Worm (Caenorhabditis elegans): Measurements from ENCODE around the gene dct-15.
A peak's percentile ranks its signal among the peaks of the same experiment; 100 is the strongest.

The dct-15 gene

DNA sequence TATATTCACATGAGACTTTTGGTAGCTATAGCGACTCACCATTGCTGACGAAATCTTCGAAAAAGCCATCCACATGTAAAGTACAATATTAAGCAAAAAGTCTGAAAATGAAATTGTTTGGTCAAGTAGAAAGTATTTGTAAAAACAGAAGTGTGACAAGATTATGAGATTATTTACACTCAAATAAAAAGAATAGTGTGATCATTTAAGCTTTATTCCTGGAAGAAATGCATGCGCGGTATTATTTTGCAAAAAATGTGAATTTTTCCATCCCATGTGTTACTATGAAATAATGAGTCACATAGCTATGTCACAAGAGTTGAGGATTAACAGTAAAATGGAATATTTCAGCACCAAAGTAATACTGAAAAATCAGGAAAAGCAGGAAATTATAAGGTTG, at the start of gene dct-15:
TSS of gene dct-15 (minus strand) at position 101 of the 400 bp plus-strand sequence.
- no peak for TF ChIP-seq nhr-12 (tag; optimal IDR thresholded peaks at IDR 0.05)

DNA sequence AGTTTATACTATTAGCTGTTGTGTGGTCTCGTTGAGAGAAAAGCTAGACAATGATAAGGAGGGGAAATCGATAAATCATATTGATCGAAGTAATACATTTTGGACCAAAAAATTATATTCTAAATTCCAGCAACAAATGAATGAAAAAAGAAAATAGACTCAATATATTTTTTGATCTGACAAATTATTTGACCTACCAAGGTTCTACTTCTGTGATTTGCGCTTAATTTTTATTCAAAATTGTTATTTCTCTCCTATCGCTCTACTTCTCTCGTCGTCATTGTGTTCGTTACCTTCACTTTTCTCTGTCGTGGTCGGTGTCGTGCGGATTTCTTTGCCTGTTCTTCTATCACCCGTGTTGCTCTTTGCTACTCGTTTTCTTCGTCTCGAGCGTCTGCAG, 48.4 kb upstream of the dct-15 start:
- TF ChIP-seq ceh-39 (tag; optimal IDR thresholded peaks at IDR 0.05): no peak
- TF ChIP-seq blmp-1 (tag; optimal IDR thresholded peaks at IDR 0.05): no peak
- no peak for TF ChIP-seq sptf-1 (tag; optimal IDR thresholded peaks at IDR 0.05)
- TF ChIP-seq sem-2 (GFP tag; optimal IDR thresholded peaks at IDR 0.05): no peak
- no peak for TF ChIP-seq nhr-2 (tag; optimal IDR thresholded peaks at IDR 0.05)
- no peak for TF ChIP-seq nhr-28 (tag; optimal IDR thresholded peaks at IDR 0.05)
- no peak for TF ChIP-seq unc-62 (GFP tag; optimal IDR thresholded peaks at IDR 0.05)
- TF ChIP-seq nhr-76 (tag; optimal IDR thresholded peaks at IDR 0.05): no peak
- TF ChIP-seq nhr-237 (tag; optimal IDR thresholded peaks at IDR 0.05): no peak
- TF ChIP-seq nhr-12 (tag; optimal IDR thresholded peaks at IDR 0.05): no peak

DNA sequence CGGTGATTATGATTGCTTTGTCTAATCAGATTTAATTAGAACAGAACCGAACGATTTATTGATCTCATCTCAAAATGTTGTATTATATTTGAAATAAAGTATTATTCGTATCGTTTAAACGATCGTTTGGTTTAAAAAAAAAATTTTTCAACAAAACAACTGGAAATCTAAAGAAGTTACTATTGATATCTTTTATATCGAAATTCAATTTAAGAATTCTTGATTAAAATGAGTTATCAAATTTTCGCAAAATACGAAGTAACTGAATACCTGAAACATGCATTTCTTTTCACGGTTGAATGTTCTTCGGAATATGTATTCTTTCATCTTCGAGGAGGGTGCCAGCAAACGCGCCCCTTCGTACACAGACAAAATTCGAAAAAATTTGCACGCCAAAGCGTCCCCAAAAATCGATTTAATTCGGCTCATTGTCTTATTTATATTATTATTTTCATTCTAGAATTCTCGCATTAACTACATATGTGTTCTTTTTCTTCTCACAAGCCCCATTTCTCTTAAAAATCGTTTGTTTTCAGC, 47.5 kb upstream of the dct-15 start, which contains the start of gene npp-1:
TSS of gene npp-1 (plus strand) at position 537 of the 537 bp plus-strand sequence.
- TF ChIP-seq hlh-1 (tag; optimal IDR thresholded peaks at IDR 0.05) (no peak), mep-1 (tag; optimal IDR thresholded peaks at IDR 0.05) (peak; percentile 64), lsy-2 (tag; optimal IDR thresholded peaks at IDR 0.05) (peak; percentile 21), ceh-39 (tag; optimal IDR thresholded peaks at IDR 0.05) (peak; percentile 67)

DNA sequence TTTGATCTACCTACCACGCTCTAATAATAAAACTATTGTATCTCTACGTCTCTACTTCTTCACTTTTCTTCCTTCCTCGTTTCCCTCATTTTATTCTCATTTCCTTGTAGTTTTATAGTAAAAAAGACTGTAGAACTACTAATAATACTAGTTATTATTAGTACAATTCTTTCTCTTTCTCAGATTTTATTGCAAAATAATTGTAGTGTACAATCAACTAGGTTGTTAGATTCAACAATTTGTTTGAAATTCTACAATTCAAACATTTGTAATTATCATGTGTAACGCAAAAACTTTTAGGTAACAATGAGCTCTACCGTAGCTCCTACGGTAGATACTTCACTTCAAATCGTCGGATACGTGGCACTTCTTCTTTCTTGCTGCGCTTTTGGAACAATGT, 45.2 kb upstream of the dct-15 start, which contains the start of gene K07F5.12:
TSS of gene K07F5.12 (plus strand) at position 301 of the 400 bp plus-strand sequence.
- TF ChIP-seq ceh-39 (tag; optimal IDR thresholded peaks at IDR 0.05): no peak
- no peak for TF ChIP-seq unc-120 (tag; optimal IDR thresholded peaks at IDR 0.05; ENCODE audit: poor library complexity, severe bottlenecking)
- TF ChIP-seq lin-32 (GFP tag; optimal IDR thresholded peaks at IDR 0.05): no peak
- no peak for TF ChIP-seq nhr-2 (tag; optimal IDR thresholded peaks at IDR 0.05)
- no peak for TF ChIP-seq pha-4 (tag; optimal IDR thresholded peaks at IDR 0.05)

DNA sequence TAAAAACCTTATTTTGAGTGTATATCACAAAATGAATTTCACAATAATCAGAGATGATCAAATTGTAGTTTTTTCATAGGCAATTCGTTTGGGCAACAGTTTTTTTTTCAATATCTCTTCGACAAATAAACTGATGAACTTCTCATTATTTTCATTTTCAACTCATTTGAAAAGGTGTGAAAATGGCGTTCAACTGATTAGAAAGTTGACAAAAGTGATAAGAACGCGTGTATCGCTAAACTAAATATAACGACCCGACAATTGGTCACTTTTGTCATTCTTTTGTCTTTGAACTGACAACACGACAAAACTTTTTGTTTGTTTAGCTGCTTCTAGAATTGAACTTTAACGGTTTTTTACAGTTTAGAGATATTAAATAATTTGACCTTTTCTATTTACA, 44.4 kb upstream of the dct-15 start:
- no peak for TF ChIP-seq mab-5 (tag; optimal IDR thresholded peaks at IDR 0.05)
- TF ChIP-seq lsy-2 (tag; optimal IDR thresholded peaks at IDR 0.05): no peak
- no peak for TF ChIP-seq sptf-1 (tag; optimal IDR thresholded peaks at IDR 0.05)
- TF ChIP-seq snpc-4 (tag; optimal IDR thresholded peaks at IDR 0.05): no peak

DNA sequence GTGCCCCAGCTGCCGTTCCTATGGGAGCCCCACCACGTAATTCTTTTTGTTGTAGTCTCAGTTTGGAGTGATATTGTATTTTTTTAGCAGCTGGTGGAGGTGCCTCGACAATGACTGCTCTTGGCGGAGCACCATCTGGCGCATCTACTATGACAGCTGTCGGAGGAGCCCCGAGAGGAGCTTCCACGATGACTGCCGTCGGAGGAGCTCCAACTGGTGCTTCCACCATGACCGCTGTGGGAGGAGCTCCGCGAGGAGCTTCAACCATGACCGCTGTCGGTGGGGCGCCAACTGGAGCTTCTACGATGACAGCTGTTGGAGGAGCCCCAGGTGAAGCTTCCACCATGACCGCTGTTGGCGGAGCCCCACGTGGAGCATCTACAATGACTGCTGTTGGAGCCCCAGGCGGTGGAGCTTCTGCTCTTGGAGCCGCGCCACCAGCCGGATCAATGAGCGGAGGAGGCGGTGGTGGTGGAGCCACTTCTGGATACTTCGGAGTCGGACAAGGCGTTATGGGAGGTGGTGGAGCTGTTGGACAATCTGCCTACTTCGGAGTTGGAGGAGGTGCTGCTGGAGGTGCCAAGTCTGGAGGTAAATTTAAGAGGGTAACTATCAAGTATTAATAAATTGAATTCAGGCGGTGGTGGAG, 42.4 kb upstream of the dct-15 start:
- TF ChIP-seq ztf-11 (tag; optimal IDR thresholded peaks at IDR 0.05) (no peak), unc-120 (tag; optimal IDR thresholded peaks at IDR 0.05; ENCODE audit: poor library complexity, severe bottlenecking) (no peak), nhr-76 (tag; optimal IDR thresholded peaks at IDR 0.05) (no peak), drap-1 (GFP tag; optimal IDR thresholded peaks at IDR 0.05) (no peak), unc-62 (GFP tag; optimal IDR thresholded peaks at IDR 0.05) (no peak), tbx-8 (GFP tag; optimal IDR thresholded peaks at IDR 0.05) (no peak), sptf-1 (tag; optimal IDR thresholded peaks at IDR 0.05) (no peak), cnd-1 (tag; optimal IDR thresholded peaks at IDR 0.05) (no peak), lin-32 (GFP tag; optimal IDR thresholded peaks at IDR 0.05) (peak; percentile 62)

DNA sequence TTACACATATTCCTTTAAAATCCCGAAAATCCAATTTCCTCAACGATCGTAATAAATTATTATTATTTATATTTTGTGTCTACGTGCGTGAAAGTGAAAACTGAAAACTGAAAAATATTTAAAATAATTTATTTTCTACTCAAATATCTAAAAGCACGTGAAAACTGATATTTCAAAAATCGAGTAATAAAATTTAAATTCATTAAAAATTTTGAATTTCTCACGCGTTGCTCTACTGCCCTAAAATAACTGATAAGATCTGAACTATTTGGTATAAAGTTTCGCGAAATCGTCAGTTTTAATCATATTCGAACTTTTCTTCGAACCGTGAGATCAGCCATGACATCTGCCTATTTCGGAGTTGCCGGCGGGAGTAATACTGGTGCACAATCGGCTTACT, 41.7 kb upstream of the dct-15 start, which contains the start of gene ssq-1:
TSS of gene ssq-1 (plus strand) at position 301 of the 400 bp plus-strand sequence.
- no peak for TF ChIP-seq lsy-2 (tag; optimal IDR thresholded peaks at IDR 0.05)

DNA sequence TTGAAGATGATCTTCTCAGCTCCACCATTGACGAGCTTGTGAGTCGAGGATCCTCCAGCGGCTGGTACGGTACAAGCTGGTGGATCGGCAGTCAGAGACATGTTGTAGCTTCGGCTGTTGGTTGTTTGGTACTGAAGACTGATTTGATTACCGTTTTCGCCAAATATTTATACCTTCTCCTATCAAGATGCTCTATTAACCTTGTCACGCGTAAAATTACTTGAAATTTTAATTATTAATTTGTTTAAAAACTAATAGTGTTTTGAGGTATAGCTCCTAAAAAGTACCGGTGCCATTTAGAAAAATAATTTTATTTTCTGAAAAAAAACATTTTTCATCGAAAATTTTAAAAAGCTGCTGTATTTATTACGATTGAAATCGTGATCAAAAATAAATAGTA, 40.4 kb upstream of the dct-15 start, which contains the start of gene ssp-10:
TSS of gene ssp-10 (minus strand) at position 101 of the 400 bp plus-strand sequence.
- TF ChIP-seq snpc-4 (tag; optimal IDR thresholded peaks at IDR 0.05) (no peak), elt-3 (tag; optimal IDR thresholded peaks at IDR 0.05) (no peak), bed-3 (GFP tag; optimal IDR thresholded peaks at IDR 0.05) (no peak), flh-1 (GFP tag; optimal IDR thresholded peaks at IDR 0.05) (no peak), lin-13 (tag; optimal IDR thresholded peaks at IDR 0.05) (no peak), pha-4 (tag; optimal IDR thresholded peaks at IDR 0.05) (no peak), elt-1 (tag; optimal IDR thresholded peaks at IDR 0.05; ENCODE audit: borderline replicate concordance, insufficient read depth) (no peak), tbx-8 (GFP tag; optimal IDR thresholded peaks at IDR 0.05) (no peak), sem-2 (GFP tag; optimal IDR thresholded peaks at IDR 0.05) (no peak), nhr-12 (tag; optimal IDR thresholded peaks at IDR 0.05) (no peak), mep-1 (tag; optimal IDR thresholded peaks at IDR 0.05) (no peak), M03D4.4 (tag; optimal IDR thresholded peaks at IDR 0.05) (no peak), drap-1 (GFP tag; optimal IDR thresholded peaks at IDR 0.05) (no peak), nhr-28 (tag; optimal IDR thresholded peaks at IDR 0.05) (no peak), unc-62 (GFP tag; optimal IDR thresholded peaks at IDR 0.05) (no peak)
